Fruit fly (Drosophila melanogaster) whole organism, prepupa: Measurements from ENCODE around the gene CG13449.

Experiments
- Blimp-1 ChIP-seq: fragments of 200-800 bp; sonication (Bioruptor generic); optimal IDR thresholded peaks from 3 replicates; lab custom pipeline; 2017; ENCODE audit warnings: missing biosample characterization, missing genetic modification characterization, mild to moderate bottlenecking, moderate library complexity, missing genetic modification reagents
- CG10631 ChIP-seq: fragments of 200-800 bp; sonication (Bioruptor generic); optimal IDR thresholded peaks from 2 replicates; lab custom pipeline; 2016; ENCODE audit warnings: missing biosample characterization, missing genetic modification characterization
- CG10669 ChIP-seq: fragments of 200-800 bp; sonication (Bioruptor generic); optimal IDR thresholded peaks from 3 replicates; lab custom pipeline; 2018; ENCODE audit warnings: missing biosample characterization, mild to moderate bottlenecking, missing genetic modification characterization, moderate library complexity
- CG11294 ChIP-seq: fragments of 200-800 bp; sonication (Bioruptor generic); IDR thresholded peaks from 2 replicates; pipeline ENCODE4 v1.3.6; 2022; ENCODE audit warnings: missing biosample characterization, missing genetic modification characterization
- CG11762 ChIP-seq: fragments of 200-800 bp; sonication (Bioruptor generic); optimal IDR thresholded peaks from 3 replicates; lab custom pipeline; 2016; ENCODE audit warnings: missing biosample characterization, missing genetic modification characterization; ENCODE audit not compliant: insufficient read depth
- CG15336 ChIP-seq: fragments of 200-800 bp; sonication (Bioruptor generic); IDR thresholded peaks from 2 replicates; pipeline ENCODE4 v1.3.6; 2022; ENCODE audit warnings: missing biosample characterization, missing genetic modification characterization
- CG31627 ChIP-seq: fragments of 200-800 bp; sonication (Bioruptor generic); optimal IDR thresholded peaks from 3 replicates; lab custom pipeline; 2016; ENCODE audit warnings: missing biosample characterization, missing genetic modification characterization
- CG32006 ChIP-seq: fragments of 200-800 bp; sonication (Bioruptor generic); optimal IDR thresholded peaks from 3 replicates; lab custom pipeline; 2017; ENCODE audit warnings: missing biosample characterization, mild to moderate bottlenecking, missing genetic modification characterization
- CG34406 ChIP-seq: fragments of 200-800 bp; sonication (Bioruptor generic); optimal IDR thresholded peaks from 3 replicates; lab custom pipeline; 2016; ENCODE audit warnings: missing biosample characterization, missing genetic modification characterization
- CG4318 ChIP-seq: fragments of 200-800 bp; sonication (Bioruptor generic); optimal IDR thresholded peaks from 3 replicates; lab custom pipeline; 2017; ENCODE audit warnings: missing biosample characterization, mild to moderate bottlenecking, missing genetic modification characterization
- CG6276 ChIP-seq: fragments of 200-800 bp; sonication (Bioruptor generic); optimal IDR thresholded peaks from 2 replicates; lab custom pipeline; 2017; ENCODE audit warnings: missing biosample characterization, mild to moderate bottlenecking, missing genetic modification characterization
- CG6808 ChIP-seq: fragments of 200-800 bp; sonication (Bioruptor generic); optimal IDR thresholded peaks from 3 replicates; lab custom pipeline; 2017; ENCODE audit warnings: missing biosample characterization, missing genetic modification characterization, mild to moderate bottlenecking, moderate library complexity, missing genetic modification reagents
- CG6854 ChIP-seq: fragments of 200-800 bp; sonication (Bioruptor generic); optimal IDR thresholded peaks from 2 replicates; lab custom pipeline; 2017; ENCODE audit warnings: missing biosample characterization, mild to moderate bottlenecking, missing genetic modification characterization
- CG7368 ChIP-seq: fragments of 200-800 bp; sonication (Bioruptor generic); optimal IDR thresholded peaks from 3 replicates; lab custom pipeline; 2016; ENCODE audit warnings: missing biosample characterization, missing genetic modification characterization
- CG8119 ChIP-seq: fragments of 200-800 bp; sonication (Bioruptor generic); IDR thresholded peaks from 3 replicates; pipeline ENCODE4 v1.3.6; 2022; ENCODE audit warnings: missing biosample characterization, missing genetic modification characterization
- CG8632 ChIP-seq: fragments of 200-800 bp; sonication (Bioruptor generic); optimal IDR thresholded peaks from 3 replicates; lab custom pipeline; 2016; ENCODE audit warnings: missing biosample characterization, missing genetic modification characterization
- Eip78C ChIP-seq: fragments of 200-800 bp; sonication (Bioruptor generic); peaks from one replicate; lab custom pipeline; 2016; ENCODE audit warnings: missing biosample characterization, missing genetic modification characterization
- Ets96B ChIP-seq: fragments of 200-800 bp; optimal IDR thresholded peaks from 2 replicates; lab custom pipeline; 2019; ENCODE audit warnings: missing biosample characterization, mild to moderate bottlenecking, missing genetic modification characterization, moderate library complexity
- Gug ChIP-seq: fragments of 200-800 bp; sonication (Bioruptor generic); IDR thresholded peaks from 2 replicates; pipeline ENCODE4 v1.3.6; 2022; ENCODE audit warnings: missing biosample characterization, missing genetic modification characterization
- Hr39 ChIP-seq: fragments of 200-800 bp; sonication (Bioruptor generic); optimal IDR thresholded peaks from 2 replicates; lab custom pipeline; 2016; ENCODE audit warnings: missing biosample characterization, missing genetic modification characterization
- Lpt ChIP-seq: fragments of 200-800 bp; sonication (Bioruptor generic); optimal IDR thresholded peaks from 3 replicates; lab custom pipeline; 2016; ENCODE audit warnings: missing biosample characterization, missing genetic modification characterization
- Met ChIP-seq: fragments of 200-800 bp; sonication (Bioruptor generic); optimal IDR thresholded peaks from 3 replicates; lab custom pipeline; 2016; ENCODE audit warnings: missing biosample characterization, missing genetic modification characterization
- OdsH ChIP-seq: fragments of 200-800 bp; sonication (Bioruptor generic); optimal IDR thresholded peaks from 3 replicates; lab custom pipeline; 2016; ENCODE audit warnings: missing biosample characterization, missing genetic modification characterization
- Smox ChIP-seq: fragments of 200-800 bp; sonication (Bioruptor generic); optimal IDR thresholded peaks from 3 replicates; lab custom pipeline; 2016; ENCODE audit warnings: missing biosample characterization, missing genetic modification characterization
- Sox14 ChIP-seq: fragments of 200-800 bp; sonication (Bioruptor generic); optimal IDR thresholded peaks from 3 replicates; lab custom pipeline; 2016; ENCODE audit warnings: missing biosample characterization, missing genetic modification characterization
- Sox15 ChIP-seq: fragments of 200-800 bp; sonication (Bioruptor generic); optimal IDR thresholded peaks from 3 replicates; lab custom pipeline; 2016; ENCODE audit warnings: missing biosample characterization, missing genetic modification characterization
- dac ChIP-seq: fragments of 200-800 bp; sonication (Bioruptor generic); optimal IDR thresholded peaks from 2 replicates; lab custom pipeline; 2017; ENCODE audit warnings: missing biosample characterization, mild to moderate bottlenecking, missing genetic modification characterization
- esn ChIP-seq: fragments of 200-800 bp; sonication (Bioruptor generic); optimal IDR thresholded peaks from 2 replicates; lab custom pipeline; 2016; ENCODE audit warnings: missing biosample characterization, mild to moderate bottlenecking, missing genetic modification characterization, moderate library complexity
- fd59A ChIP-seq: fragments of 200-800 bp; sonication (Bioruptor generic); optimal IDR thresholded peaks from 2 replicates; lab custom pipeline; 2017; ENCODE audit warnings: missing biosample characterization, mild to moderate bottlenecking, missing genetic modification characterization, missing genetic modification reagents
- fd85E ChIP-seq: fragments of 200-800 bp; sonication (Bioruptor generic); optimal IDR thresholded peaks from 3 replicates; lab custom pipeline; 2016; ENCODE audit warnings: missing biosample characterization, missing genetic modification characterization
- lz ChIP-seq: fragments of 200-800 bp; sonication (Bioruptor generic); optimal IDR thresholded peaks from 3 replicates; lab custom pipeline; 2016; ENCODE audit warnings: missing biosample characterization, missing genetic modification characterization
- net ChIP-seq: fragments of 200-800 bp; sonication (Bioruptor generic); optimal IDR thresholded peaks from 3 replicates; lab custom pipeline; 2016; ENCODE audit warnings: missing biosample characterization, missing genetic modification characterization
- pdm3 ChIP-seq: fragments of 200-800 bp; sonication (Bioruptor generic); optimal IDR thresholded peaks from 3 replicates; lab custom pipeline; 2016; ENCODE audit warnings: missing biosample characterization, missing genetic modification characterization
- salr ChIP-seq, 2 experiments: fragments of 200-800 bp; sonication (Bioruptor generic); optimal IDR thresholded peaks; 3 replicates each; lab custom pipeline; 2016 to 2018; ENCODE audit warnings: missing biosample characterization in 2 of 2, missing genetic modification characterization in 2 of 2, mild to moderate bottlenecking in 1 of 2
- spab ChIP-seq: fragments of 200-800 bp; sonication (Bioruptor generic); optimal IDR thresholded peaks from 2 replicates; lab custom pipeline; 2017; ENCODE audit warnings: missing biosample characterization, mild to moderate bottlenecking, missing genetic modification characterization, missing genetic modification reagents
- ss ChIP-seq, 2 experiments: fragments of 200-800 bp; sonication (Bioruptor generic); optimal IDR thresholded peaks; 2 replicates in 1 of 2; 3 replicates in 1 of 2; lab custom pipeline; 2017 to 2018; ENCODE audit warnings: mild to moderate bottlenecking in 2 of 2, missing biosample characterization in 2 of 2, missing genetic modification characterization in 2 of 2, moderate library complexity in 1 of 2
- svp ChIP-seq: fragments of 200-800 bp; sonication (Bioruptor generic); peaks from one replicate; lab custom pipeline; 2016; ENCODE audit warnings: missing biosample characterization, missing genetic modification characterization
- topi ChIP-seq: fragments of 200-800 bp; sonication (Bioruptor generic); optimal IDR thresholded peaks from 3 replicates; lab custom pipeline; 2016; ENCODE audit warnings: missing biosample characterization, missing genetic modification characterization
- vri ChIP-seq: fragments of 200-800 bp; sonication (Bioruptor generic); optimal IDR thresholded peaks from 3 replicates; lab custom pipeline; 2016; ENCODE audit warnings: missing biosample characterization, mild to moderate bottlenecking, missing genetic modification characterization

CG13449 gene

DNA sequence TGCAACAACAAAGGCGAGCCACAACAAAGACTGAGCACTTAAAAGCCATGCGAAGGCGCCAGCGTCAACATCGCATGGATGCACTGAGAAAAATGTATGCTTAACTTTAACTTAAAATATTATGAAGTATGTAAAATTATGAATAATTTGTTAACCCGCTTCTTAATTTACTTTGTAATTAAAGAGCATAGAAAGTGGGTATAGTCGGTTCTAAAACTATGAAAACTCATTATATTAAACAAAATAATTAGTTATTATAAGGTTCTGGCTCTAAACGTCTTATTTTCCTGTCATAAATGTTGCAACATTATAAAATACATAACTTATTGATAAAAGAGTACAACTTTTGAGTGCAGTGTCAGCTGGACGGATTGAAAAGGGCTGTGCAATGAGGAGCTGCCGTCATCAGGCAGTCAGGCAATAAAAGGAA is 29.0 kb upstream of the CG13449 start (continued):
- TF ChIP-seq topi (GFP tag; lab: Kevin White, UChicago) (peak; percentile 64), CG15336 (0 out of 2 replicates have a peak, but pooled peaks have one; percentile 27), Hr39 (GFP tag; lab: Kevin White, UChicago) (peak; percentile 18), net (GFP tag; lab: Kevin White, UChicago) (peak; percentile 5), dac (GFP tag; lab: Kevin White, UChicago) (peak; percentile 29), CG10669 (GFP tag; lab: Kevin White, UChicago) (peak; percentile 66), Eip78C (peak; percentile 75), CG11294 (GFP tag; lab: Robert Waterston, UW) (no peak), Ets96B (tag; lab: Kevin White, UChicago) (peak; percentile 50), CG7368 (GFP tag; lab: Kevin White, UChicago) (peak; percentile 0), fd59A (GFP tag; lab: Kevin White, UChicago) (peak; percentile 33), Blimp-1 (peak; percentile 49), CG34406 (GFP tag; lab: Kevin White, UChicago) (peak; percentile 23), Smox (peak; percentile 49), OdsH (GFP tag; lab: Kevin White, UChicago) (peak; percentile 34), ss (GFP tag; optimal IDR thresholded peaks at IDR 0.05; lab: Kevin White, UChicago) (peak in 1 of 2 experiments; percentile 51), CG4318 (GFP tag; lab: Kevin White, UChicago) (peak; percentile 14), Gug (GFP tag; lab: Robert Waterston, UW) (0 out of 2 replicates have a peak, but pooled peaks have one; percentile 21), Lpt (GFP tag; lab: Kevin White, UChicago) (peak; percentile 32), CG32006 (GFP tag; lab: Kevin White, UChicago) (peak; percentile 51)

- TF ChIP-seq Met (GFP tag; lab: Kevin White, UChicago) (peak; percentile 2), CG6276 (GFP tag; lab: Kevin White, UChicago) (no peak), CG8119 (GFP tag; lab: Robert Waterston, UW) (0 out of 3 replicates have a peak, but pooled peaks have one; percentile 17), esn (GFP tag; lab: Kevin White, UChicago) (peak; percentile 12), lz (GFP tag; lab: Kevin White, UChicago) (peak; percentile 7), Sox14 (GFP tag; lab: Kevin White, UChicago) (no peak), svp (GFP tag; lab: Kevin White, UChicago) (peak; percentile 39), CG31627 (GFP tag; lab: Kevin White, UChicago) (peak; percentile 4)
These were observed 27.4 kb upstream of the CG13449 start for dm6 chr3L:15639978-15640377.

- TF ChIP-seq CG6808, result no peak
- no peak for TF ChIP-seq CG11762
- TF ChIP-seq Gug (GFP tag; lab: Robert Waterston, UW), result no peak
- TF ChIP-seq salr (GFP tag; optimal IDR thresholded peaks at IDR 0.05; lab: Kevin White, UChicago), result no peak
- TF ChIP-seq dac (GFP tag; lab: Kevin White, UChicago), result no peak
- TF ChIP-seq fd85E (GFP tag; lab: Kevin White, UChicago), result no peak
- no peak for TF ChIP-seq CG7368 (GFP tag; lab: Kevin White, UChicago)
- no peak for TF ChIP-seq vri
- TF ChIP-seq Blimp-1, result no peak
- no peak for TF ChIP-seq CG10631 (GFP tag; lab: Kevin White, UChicago)
- no peak for TF ChIP-seq pdm3 (GFP tag; lab: Kevin White, UChicago)
- TF ChIP-seq net (GFP tag; lab: Kevin White, UChicago), result no peak
- TF ChIP-seq CG8632 (GFP tag; lab: Kevin White, UChicago), result no peak
- no peak for TF ChIP-seq CG6854
- TF ChIP-seq spab (GFP tag; lab: Kevin White, UChicago), result no peak
- TF ChIP-seq Hr39 (GFP tag; lab: Kevin White, UChicago), result no peak
- no peak for TF ChIP-seq CG10669 (GFP tag; lab: Kevin White, UChicago)
- no peak for TF ChIP-seq Smox
- TF ChIP-seq topi (GFP tag; lab: Kevin White, UChicago), result no peak
- TF ChIP-seq Sox15 (GFP tag; lab: Kevin White, UChicago), result no peak
- TF ChIP-seq, all 60 proteins: peak for 0
These were observed 25.9 kb upstream of the CG13449 start for dm6 chr3L:15638524-15638923.
